Worm (Caenorhabditis elegans): ENCODE results near the gene mec-14.
A peak's percentile ranks its signal among the peaks of the same experiment; 100 is the strongest.

The mec-14 gene

DNA sequence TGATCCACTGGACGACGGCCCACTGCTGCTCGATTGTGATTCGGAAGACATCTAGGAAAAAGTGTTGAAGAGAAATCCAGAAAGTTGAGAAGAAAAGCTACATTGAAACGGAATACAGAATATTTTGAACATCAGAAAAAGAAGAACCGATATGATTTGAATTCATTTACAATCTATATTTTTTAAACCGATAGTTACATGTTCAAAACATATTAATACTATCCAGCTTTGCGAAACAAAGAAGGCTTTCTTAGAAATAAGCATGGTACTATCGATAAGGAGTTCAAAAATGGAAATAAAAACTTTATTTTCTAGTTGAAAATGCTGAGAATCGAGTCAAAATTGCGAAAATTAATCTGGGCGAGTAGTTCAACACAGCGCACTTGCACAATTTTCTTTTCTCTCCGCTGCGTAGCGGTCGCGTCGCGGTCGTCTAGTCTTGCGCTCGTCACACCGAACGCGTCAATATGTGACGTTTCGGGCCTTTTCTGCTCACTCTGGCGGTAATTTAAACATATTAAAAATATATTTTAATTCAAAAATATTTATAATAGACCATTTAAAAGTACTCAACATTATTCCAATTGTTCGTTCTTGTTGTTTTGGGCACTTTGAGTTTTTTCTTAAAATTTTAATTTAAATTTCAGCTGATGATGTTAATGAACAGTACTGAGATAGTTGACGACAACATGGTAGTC lies 30.6 kb downstream of the mec-14 start, which contains the start of the genes syf-2 and K04G7.1:
syf-2 (minus strand) TSS at position 51 of the 698 bp plus-strand sequence.
K04G7.1 (plus strand) TSS at position 648 of the 698 bp plus-strand sequence.
- TF ChIP-seq nhr-77 (tag; optimal IDR thresholded peaks at IDR 0.05) (peak; percentile 32), dmd-4 (tag; optimal IDR thresholded peaks at IDR 0.05) (no peak), nhr-129 (tag; optimal IDR thresholded peaks at IDR 0.05) (peak; percentile 82), nhr-10 (tag; optimal IDR thresholded peaks at IDR 0.05) (no peak), crh-2 (tag; optimal IDR thresholded peaks at IDR 0.05) (peak; percentile 94), skn-1 (tag; optimal IDR thresholded peaks at IDR 0.05) (peak; percentile 19), fos-1 (tag; optimal IDR thresholded peaks at IDR 0.05) (peak; percentile 82), lin-39 (tag; optimal IDR thresholded peaks at IDR 0.05) (peak; percentile 3), nhr-25 (tag; optimal IDR thresholded peaks at IDR 0.05) (peak; percentile 89), aly-2 (tag; optimal IDR thresholded peaks at IDR 0.05) (no peak), sma-3 (GFP tag; optimal IDR thresholded peaks at IDR 0.05) (peak; percentile 86), ceh-82 (tag; optimal IDR thresholded peaks at IDR 0.05) (no peak), elt-1 (tag; optimal IDR thresholded peaks at IDR 0.05) (no peak), nhr-237 (tag; optimal IDR thresholded peaks at IDR 0.05) (no peak), nhr-23 (tag; optimal IDR thresholded peaks at IDR 0.05) (no peak), mab-5 (tag; optimal IDR thresholded peaks at IDR 0.05) (peak; percentile 79), C34F6.9 (tag; optimal IDR thresholded peaks at IDR 0.05) (peak; percentile 94), nhr-11 (tag; optimal IDR thresholded peaks at IDR 0.05) (no peak), unc-39 (tag; optimal IDR thresholded peaks at IDR 0.05) (no peak), sma-9 (GFP tag; optimal IDR thresholded peaks at IDR 0.05) (peak; percentile 83), sma-9 (tag; optimal IDR thresholded peaks at IDR 0.05) (no peak), ztf-1 (GFP tag; conservative IDR thresholded peaks at IDR 0.05) (no peak), egl-27 (tag; optimal IDR thresholded peaks at IDR 0.05) (peak; percentile 92), sem-4 (tag; optimal IDR thresholded peaks at IDR 0.05) (peak; percentile 77), lin-13 (GFP tag; optimal IDR thresholded peaks at IDR 0.05) (peak; percentile 99), elt-3 (tag; optimal IDR thresholded peaks at IDR 0.05) (no peak), snpc-4 (tag; optimal IDR thresholded peaks at IDR 0.05) (peak; percentile 82), gmeb-1 (tag; optimal IDR thresholded peaks at IDR 0.05) (peak; percentile 95), ztf-11 (tag; optimal IDR thresholded peaks at IDR 0.05) (no peak), ama-1 (optimal IDR thresholded peaks at IDR 0.05) (no peak), unc-62 (GFP tag; optimal IDR thresholded peaks at IDR 0.05) (no peak), lsy-2 (tag; optimal IDR thresholded peaks at IDR 0.05) (peak; percentile 78 to 96), peb-1 (tag; optimal IDR thresholded peaks at IDR 0.05) (no peak), nhr-6 (tag; optimal IDR thresholded peaks at IDR 0.05) (peak; percentile 69), Y55F3AM.14 (GFP tag; optimal IDR thresholded peaks at IDR 0.05) (no peak), ztf-4 (tag; optimal IDR thresholded peaks at IDR 0.05) (peak; percentile 58), lin-11 (tag; optimal IDR thresholded peaks at IDR 0.05) (peak; percentile 87), blmp-1 (tag; optimal IDR thresholded peaks at IDR 0.05; ENCODE audit: insufficient read depth) (peak; percentile 63), ZK546.5 (tag; optimal IDR thresholded peaks at IDR 0.05) (peak; percentile 12), R02D3.7 (tag; optimal IDR thresholded peaks at IDR 0.05) (peak; percentile 19), zag-1 (tag; optimal IDR thresholded peaks at IDR 0.05) (peak; percentile 66), ceh-16 (tag; optimal IDR thresholded peaks at IDR 0.05) (peak; percentile 56), unc-55 (GFP tag; optimal IDR thresholded peaks at IDR 0.05) (peak; percentile 98), alr-1 (tag; optimal IDR thresholded peaks at IDR 0.05) (no peak), nhr-12 (tag; optimal IDR thresholded peaks at IDR 0.05) (no peak), mbf-1 (tag; optimal IDR thresholded peaks at IDR 0.05) (no peak), nhr-21 (tag; optimal IDR thresholded peaks at IDR 0.05) (peak; percentile 86), F13H6.1 (tag; optimal IDR thresholded peaks at IDR 0.05) (peak; percentile 78), mdl-1 (tag; optimal IDR thresholded peaks at IDR 0.05) (peak in 1 of 2 experiments; percentile 67)
